Worm (Caenorhabditis elegans): ENCODE results near the gene C06B3.16.

Gene C06B3.16

DNA sequence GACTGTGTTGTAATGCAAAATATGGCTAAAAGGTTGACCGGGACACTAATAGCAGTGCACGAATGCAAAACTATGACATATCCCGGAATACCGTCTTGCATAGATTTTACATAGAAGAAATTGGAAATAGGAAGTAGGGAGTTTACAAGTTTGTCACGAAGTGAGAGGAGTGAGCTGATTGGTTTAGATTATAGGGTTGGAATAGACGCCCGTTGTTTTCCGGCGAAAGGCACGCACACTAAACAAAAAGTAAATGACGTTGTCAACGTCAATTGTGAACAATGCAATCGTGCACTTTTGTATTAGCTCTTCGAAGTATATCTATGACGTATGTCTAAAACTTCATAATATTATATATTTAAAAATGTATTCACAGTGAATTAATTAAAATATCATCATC is 29.6 kb downstream of the C06B3.16 start, which contains the start of gene srh-24:
srh-24 (minus strand) TSS at position 101 of the 400 bp plus-strand sequence.
- TF ChIP-seq flt-1 (GFP tag; IDR thresholded peaks at IDR 0.05) (no peak), F13C5.2 (tag; optimal IDR thresholded peaks at IDR 0.05) (no peak), tbx-37 (GFP tag; conservative IDR thresholded peaks at IDR 0.05) (no peak), aly-1 (tag; optimal IDR thresholded peaks at IDR 0.05) (no peak), tra-4 (tag; optimal IDR thresholded peaks at IDR 0.05) (no peak), ets-7 (tag; optimal IDR thresholded peaks at IDR 0.05) (no peak), ceh-36 (tag; optimal IDR thresholded peaks at IDR 0.05) (no peak), hmg-4 (GFP tag; optimal IDR thresholded peaks at IDR 0.05) (no peak), ama-1 (optimal IDR thresholded peaks at IDR 0.05) (no peak), pes-1 (GFP tag; IDR thresholded peaks at IDR 0.05) (no peak), ceh-13 (GFP tag; optimal IDR thresholded peaks at IDR 0.05) (no peak)

DNA sequence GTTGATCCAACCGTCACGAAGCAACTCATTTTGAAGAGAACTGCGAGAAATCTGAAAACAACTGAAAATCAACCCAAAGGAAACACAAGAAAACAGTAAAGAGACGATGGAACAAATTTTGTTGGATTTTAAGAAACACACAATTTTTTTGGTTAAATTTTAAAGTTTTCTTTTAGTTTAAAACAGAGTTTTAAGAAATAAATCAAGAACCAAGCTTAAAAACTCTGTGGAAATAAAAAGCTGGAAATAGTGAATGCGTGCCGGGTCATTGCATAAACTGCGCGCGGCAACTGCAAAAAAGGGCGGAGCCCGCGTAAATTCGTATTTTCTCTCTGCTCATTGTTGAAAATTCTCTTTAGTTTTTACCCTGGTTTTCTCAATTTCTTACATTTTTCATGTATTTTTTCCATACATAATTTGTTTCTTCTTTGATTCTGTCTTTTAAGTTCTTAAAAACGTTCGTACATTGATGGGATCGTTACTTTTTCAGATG is 30.6 kb downstream of the C06B3.16 start, which contains the start of the genes algn-13 and R10D12.13:
algn-13 (minus strand) TSS at position 51 of the 493 bp plus-strand sequence.
R10D12.13 (plus strand) TSS at position 491 of the 493 bp plus-strand sequence.
- TF ChIP-seq pes-1 (GFP tag; IDR thresholded peaks at IDR 0.05) (peak; percentile 89), ceh-36 (tag; optimal IDR thresholded peaks at IDR 0.05) (peak; percentile 60), aly-1 (tag; optimal IDR thresholded peaks at IDR 0.05) (peak; percentile 57), B0310.2 (tag; optimal IDR thresholded peaks at IDR 0.05) (peak; percentile 48), scrt-1 (GFP tag; IDR thresholded peaks at IDR 0.05) (peak; percentile 77), F13C5.2 (tag; optimal IDR thresholded peaks at IDR 0.05) (peak; percentile 85), tbx-37 (GFP tag; conservative IDR thresholded peaks at IDR 0.05) (peak; percentile 73; the same call in 1 of the 2 replicates), ceh-13 (GFP tag; optimal IDR thresholded peaks at IDR 0.05) (peak; percentile 50), ama-1 (optimal IDR thresholded peaks at IDR 0.05) (no peak), hmg-4 (GFP tag; optimal IDR thresholded peaks at IDR 0.05) (peak; percentile 77), hmbx-1 (tag; optimal IDR thresholded peaks at IDR 0.05) (peak; percentile 47), flt-1 (GFP tag; IDR thresholded peaks at IDR 0.05) (peak; percentile 73), tbx-11 (GFP tag; IDR thresholded peaks at IDR 0.05) (peak; percentile 80; the same call in 1 of the 2 replicates), sea-1 (GFP tag; conservative IDR thresholded peaks at IDR 0.05) (peak; percentile 83), tra-4 (tag; optimal IDR thresholded peaks at IDR 0.05) (peak; percentile 42), hnd-1 (tag; optimal IDR thresholded peaks at IDR 0.05) (peak; percentile 62), ets-7 (tag; optimal IDR thresholded peaks at IDR 0.05) (peak; percentile 69)

DNA sequence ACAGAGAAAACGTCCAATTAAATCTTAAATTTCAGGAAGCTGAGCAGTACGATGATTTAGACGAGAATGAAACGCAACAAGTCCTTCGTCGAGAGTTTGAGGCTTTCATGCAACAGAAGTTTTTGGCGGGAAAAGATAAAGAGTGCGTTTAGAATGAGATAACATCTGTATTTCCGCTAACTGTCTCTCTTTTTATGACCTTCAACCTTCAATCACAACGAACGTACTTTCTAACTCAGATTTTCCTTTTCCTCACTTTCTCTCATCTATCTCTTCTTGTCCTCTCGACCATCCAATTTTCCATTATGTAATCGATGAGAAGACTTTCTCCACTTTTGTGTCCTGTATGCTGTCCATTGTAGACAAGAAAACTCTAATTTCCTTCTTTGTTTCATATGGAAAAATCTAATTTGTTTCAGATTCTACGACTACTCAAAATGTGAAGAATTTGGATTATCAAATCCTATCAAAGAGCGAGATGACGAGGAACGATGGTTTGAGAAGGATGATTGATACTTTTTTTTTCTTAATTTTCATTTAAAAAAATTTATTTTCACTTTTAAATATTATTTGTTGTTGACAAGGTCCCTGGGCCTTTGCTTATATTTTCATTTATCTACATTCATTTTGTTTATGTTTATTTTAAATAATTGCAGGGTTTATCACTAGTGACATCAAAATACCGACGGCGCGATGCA is 32.1 kb downstream of the C06B3.16 start, which contains the start of gene sao-1:
sao-1 (plus strand) TSS at position 648 of the 698 bp plus-strand sequence.
- TF ChIP-seq ama-1 (optimal IDR thresholded peaks at IDR 0.05) (no peak), ceh-36 (tag; optimal IDR thresholded peaks at IDR 0.05) (no peak), F13C5.2 (tag; optimal IDR thresholded peaks at IDR 0.05) (no peak), B0310.2 (tag; optimal IDR thresholded peaks at IDR 0.05) (no peak), hmbx-1 (tag; optimal IDR thresholded peaks at IDR 0.05) (no peak), hnd-1 (tag; optimal IDR thresholded peaks at IDR 0.05) (no peak), aly-1 (tag; optimal IDR thresholded peaks at IDR 0.05) (no peak), pes-1 (GFP tag; IDR thresholded peaks at IDR 0.05) (no peak), scrt-1 (GFP tag; IDR thresholded peaks at IDR 0.05) (no peak), tra-4 (tag; optimal IDR thresholded peaks at IDR 0.05) (no peak), hmg-4 (GFP tag; optimal IDR thresholded peaks at IDR 0.05) (no peak), tbx-11 (GFP tag; IDR thresholded peaks at IDR 0.05) (no peak)

DNA sequence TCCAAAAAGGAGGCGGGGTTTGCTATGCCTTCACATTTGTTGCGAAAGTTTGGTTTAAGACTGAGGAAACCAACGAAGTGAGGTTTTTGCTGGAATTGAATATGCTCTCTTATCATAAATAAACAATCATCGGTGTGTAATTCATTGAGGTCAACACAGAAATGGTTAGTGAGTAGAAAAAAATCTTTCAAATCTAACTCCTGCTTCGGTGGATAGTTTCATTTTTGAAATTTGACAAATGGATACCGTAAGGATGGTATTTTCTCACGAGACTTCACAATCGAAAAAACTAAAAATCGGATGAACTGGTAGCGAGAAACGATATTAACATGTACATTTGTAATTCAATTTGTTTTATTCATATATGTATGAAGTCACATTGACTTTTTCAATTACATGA is 49.5 kb downstream of the C06B3.16 start, which contains the start of gene eol-1:
eol-1 (minus strand) TSS at position 101 of the 400 bp plus-strand sequence.
- TF ChIP-seq flt-1 (GFP tag; IDR thresholded peaks at IDR 0.05) (no peak), scrt-1 (GFP tag; IDR thresholded peaks at IDR 0.05) (no peak), ceh-36 (tag; optimal IDR thresholded peaks at IDR 0.05) (no peak), F13C5.2 (tag; optimal IDR thresholded peaks at IDR 0.05) (no peak), B0310.2 (tag; optimal IDR thresholded peaks at IDR 0.05) (no peak), ceh-13 (GFP tag; optimal IDR thresholded peaks at IDR 0.05) (no peak), tbx-37 (GFP tag; conservative IDR thresholded peaks at IDR 0.05) (no peak), tra-4 (tag; optimal IDR thresholded peaks at IDR 0.05) (no peak), hmg-4 (GFP tag; optimal IDR thresholded peaks at IDR 0.05) (no peak), ets-7 (tag; optimal IDR thresholded peaks at IDR 0.05) (no peak), aly-1 (tag; optimal IDR thresholded peaks at IDR 0.05) (no peak)

DNA sequence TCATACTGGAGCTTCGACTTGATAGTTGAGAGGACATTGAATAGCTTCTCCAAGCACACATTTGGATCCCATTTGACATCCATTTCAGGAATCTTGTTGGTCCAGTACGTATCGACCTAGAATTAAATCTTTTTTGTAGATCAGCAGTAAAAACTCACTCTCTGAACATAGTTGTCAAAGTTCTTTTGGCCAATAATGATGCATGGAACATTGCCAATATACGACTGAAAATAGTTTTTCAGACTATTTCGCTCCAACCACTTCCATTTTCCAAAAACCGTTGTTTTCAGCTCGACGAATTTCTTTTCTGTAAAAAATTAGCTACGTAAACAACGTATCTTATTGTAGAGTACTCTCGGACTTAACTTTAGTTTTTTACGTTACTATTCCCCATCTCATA is 50.4 kb downstream of the C06B3.16 start:
- TF ChIP-seq scrt-1 (GFP tag; IDR thresholded peaks at IDR 0.05), result no peak
- TF ChIP-seq ama-1 (optimal IDR thresholded peaks at IDR 0.05), result no peak
- no peak for TF ChIP-seq tra-4 (tag; optimal IDR thresholded peaks at IDR 0.05)
- TF ChIP-seq pes-1 (GFP tag; IDR thresholded peaks at IDR 0.05), result no peak
- no peak for TF ChIP-seq ceh-13 (GFP tag; optimal IDR thresholded peaks at IDR 0.05)
- no peak for TF ChIP-seq F13C5.2 (tag; optimal IDR thresholded peaks at IDR 0.05)
- no peak for TF ChIP-seq hmbx-1 (tag; optimal IDR thresholded peaks at IDR 0.05)
- no peak for TF ChIP-seq sea-1 (GFP tag; conservative IDR thresholded peaks at IDR 0.05)
- TF ChIP-seq hnd-1 (tag; optimal IDR thresholded peaks at IDR 0.05), result no peak
- no peak for TF ChIP-seq tbx-11 (GFP tag; IDR thresholded peaks at IDR 0.05)
- TF ChIP-seq B0310.2 (tag; optimal IDR thresholded peaks at IDR 0.05), result no peak
- no peak for TF ChIP-seq flt-1 (GFP tag; IDR thresholded peaks at IDR 0.05)
- TF ChIP-seq hmg-4 (GFP tag; optimal IDR thresholded peaks at IDR 0.05), result no peak
- no peak for TF ChIP-seq ceh-36 (tag; optimal IDR thresholded peaks at IDR 0.05)
- TF ChIP-seq tbx-37 (GFP tag; conservative IDR thresholded peaks at IDR 0.05), result no peak
- no peak for TF ChIP-seq aly-1 (tag; optimal IDR thresholded peaks at IDR 0.05)
- no peak for TF ChIP-seq ets-7 (tag; optimal IDR thresholded peaks at IDR 0.05)

Measured in whole organism, early embryonic.